Worm (Caenorhabditis elegans) whole organism, L1 larva: ENCODE results near the gene sqst-3.

Source experiments
- C04F5.9 ChIP-seq: sonication (generic microtip); optimal IDR thresholded peaks from 2 replicates; lab custom pipeline; 2016; ENCODE audit warnings: missing genetic modification characterization, missing compliant biosample characterization
- C16A3.4 ChIP-seq: fragments of 150-350 bp; optimal IDR thresholded peaks from 2 replicates; lab custom pipeline; 2014; ENCODE audit warnings: missing biosample characterization, missing genetic modification characterization
- C34B4.2 ChIP-seq: sonication (generic microtip); optimal IDR thresholded peaks from 2 replicates; lab custom pipeline; 2017; ENCODE audit warnings: mild to moderate bottlenecking, missing genetic modification characterization, missing compliant biosample characterization
- F16B12.6 ChIP-seq: fragments of 150-350 bp; optimal IDR thresholded peaks from 2 replicates; lab custom pipeline; 2014; ENCODE audit warnings: missing biosample characterization, missing genetic modification characterization
- aha-1 ChIP-seq: fragments of 150-350 bp; optimal IDR thresholded peaks from 2 replicates; lab custom pipeline; 2014; ENCODE audit warnings: missing biosample characterization, missing genetic modification characterization
- aly-2 ChIP-seq: fragments of 150-350 bp; optimal IDR thresholded peaks from 2 replicates; lab custom pipeline; 2014; ENCODE audit warnings: missing biosample characterization, missing genetic modification characterization
- blmp-1 ChIP-seq: fragments of 150-350 bp; optimal IDR thresholded peaks from 2 replicates; lab custom pipeline; 2014; ENCODE audit warnings: missing biosample characterization, missing genetic modification characterization
- ceh-8 ChIP-seq: fragments of 200-800 bp; sonication (Bioruptor generic); optimal IDR thresholded peaks from 2 replicates; lab custom pipeline; 2018; ENCODE audit warnings: mild to moderate bottlenecking, missing genetic modification characterization, moderate library complexity, missing compliant biosample characterization
- ceh-82 ChIP-seq, 3 experiments: fragments of 150-350 bp in 1 of 3; sonication (generic microtip) in 2 of 3; optimal IDR thresholded peaks; 2 replicates each; lab custom pipeline; 2014 to 2017; ENCODE audit warnings: missing biosample characterization in 3 of 3, missing genetic modification characterization in 3 of 3
- ces-1 ChIP-seq: fragments of 150-350 bp; optimal IDR thresholded peaks from 2 replicates; lab custom pipeline; 2014; ENCODE audit warnings: missing biosample characterization, missing genetic modification reagents, missing genetic modification characterization
- dsc-1 ChIP-seq: sonication (generic microtip); optimal IDR thresholded peaks from 2 replicates; lab custom pipeline; 2016; ENCODE audit warnings: mild to moderate bottlenecking, missing genetic modification characterization, missing compliant biosample characterization
- efl-3 ChIP-seq: fragments of 200-800 bp; sonication (Bioruptor generic); optimal IDR thresholded peaks from 2 replicates; lab custom pipeline; 2018; ENCODE audit warnings: mild to moderate bottlenecking, missing genetic modification characterization, missing compliant biosample characterization
- egl-13 ChIP-seq: sonication (generic microtip); optimal IDR thresholded peaks from 2 replicates; lab custom pipeline; 2016; ENCODE audit warnings: missing genotype, missing genetic modification reagents, missing genetic modification characterization, missing compliant biosample characterization
- elt-2 ChIP-seq: sonication (generic microtip); optimal IDR thresholded peaks from 2 replicates; lab custom pipeline; 2016; ENCODE audit warnings: missing genetic modification characterization, mild to moderate bottlenecking, inconsistent platforms, missing compliant biosample characterization, missing genetic modification reagents
- elt-3 ChIP-seq, 6 experiments: fragments of 150-350 bp in 1 of 6; sonication (generic microtip); optimal IDR thresholded peaks; 2 replicates each; lab custom pipeline; 2017 to 2018; ENCODE audit warnings: missing biosample characterization in 6 of 6, missing genetic modification characterization in 6 of 6, inconsistent platforms in 1 of 6
- ets-5 ChIP-seq: fragments of 200-800 bp; sonication (Bioruptor generic); IDR thresholded peaks from 2 replicates; pipeline ENCODE4 v1.3.6; 2022; ENCODE audit warnings: missing genetic modification characterization, missing compliant biosample characterization
- fos-1 ChIP-seq: fragments of 150-350 bp; optimal IDR thresholded peaks from 2 replicates; lab custom pipeline; 2014; ENCODE audit warnings: missing biosample characterization, missing genetic modification characterization
- hlh-17 ChIP-seq: fragments of 200-800 bp; sonication (Bioruptor generic); optimal IDR thresholded peaks from 2 replicates; lab custom pipeline; 2018; ENCODE audit warnings: missing genetic modification characterization, mild to moderate bottlenecking, missing compliant biosample characterization, moderate library complexity, borderline replicate concordance
- hpl-2 ChIP-seq: fragments of 150-350 bp; optimal IDR thresholded peaks from 2 replicates; lab custom pipeline; 2014; ENCODE audit warnings: missing biosample characterization, missing genetic modification reagents, missing genetic modification characterization
- irx-1 ChIP-seq: sonication (generic microtip); optimal IDR thresholded peaks from 2 replicates; lab custom pipeline; 2016; ENCODE audit warnings: missing genetic modification characterization, missing compliant biosample characterization
- isw-1 ChIP-seq: fragments of 200-800 bp; sonication (Bioruptor generic); IDR thresholded peaks from 2 replicates; pipeline ENCODE4 v1.3.6; 2022; ENCODE audit warnings: missing genetic modification characterization, missing compliant biosample characterization
- jun-1 ChIP-seq: fragments of 150-350 bp; optimal IDR thresholded peaks from 2 replicates; lab custom pipeline; 2014; ENCODE audit warnings: missing biosample characterization, missing genetic modification reagents, missing genetic modification characterization
- lin-35 ChIP-seq, 2 experiments: fragments of 150-350 bp; optimal IDR thresholded peaks; 2 replicates each; lab custom pipeline; 2014; ENCODE audit warnings: missing biosample characterization in 2 of 2, missing genetic modification characterization in 2 of 2, missing genetic modification reagents in 2 of 2
- lin-39 ChIP-seq: fragments of 150-350 bp; optimal IDR thresholded peaks from 2 replicates; lab custom pipeline; 2014; ENCODE audit warnings: missing biosample characterization, missing genetic modification reagents, missing genetic modification characterization
- lsy-2 ChIP-seq, 2 experiments: fragments of 150-350 bp; optimal IDR thresholded peaks; 2 replicates each; lab custom pipeline; 2014; ENCODE audit warnings: missing biosample characterization in 2 of 2, missing genetic modification characterization in 2 of 2
- mdl-1 ChIP-seq, 2 experiments: fragments of 150-350 bp; optimal IDR thresholded peaks; 2 replicates each; lab custom pipeline; 2014 to 2017; ENCODE audit warnings: missing biosample characterization in 2 of 2, missing genetic modification characterization in 2 of 2, inconsistent platforms in 1 of 2
- nhr-11 ChIP-seq: fragments of 150-350 bp; optimal IDR thresholded peaks from 2 replicates; lab custom pipeline; 2014; ENCODE audit warnings: missing biosample characterization, missing genetic modification characterization
- nhr-20 ChIP-seq: sonication (generic microtip); optimal IDR thresholded peaks from 2 replicates; lab custom pipeline; 2016; ENCODE audit warnings: mild to moderate bottlenecking, missing genetic modification characterization, missing compliant biosample characterization
- nhr-71 ChIP-seq: sonication (generic microtip); optimal IDR thresholded peaks from 2 replicates; lab custom pipeline; 2016; ENCODE audit warnings: mild to moderate bottlenecking, missing genetic modification characterization, moderate library complexity, missing compliant biosample characterization
- nhr-77 ChIP-seq: fragments of 150-350 bp; optimal IDR thresholded peaks from 2 replicates; lab custom pipeline; 2014; ENCODE audit warnings: missing biosample characterization, missing genetic modification characterization
- nhr-90 ChIP-seq: sonication (generic microtip); optimal IDR thresholded peaks from 2 replicates; lab custom pipeline; 2016; ENCODE audit warnings: mild to moderate bottlenecking, missing genetic modification characterization, missing compliant biosample characterization; ENCODE audit not compliant: poor library complexity
- pag-3 ChIP-seq: sonication (generic microtip); optimal IDR thresholded peaks from 2 replicates; lab custom pipeline; 2017; ENCODE audit warnings: missing genetic modification characterization, mild to moderate bottlenecking, missing compliant biosample characterization, antibody characterized with exemption, borderline replicate concordance; ENCODE audit not compliant: insufficient read depth
- pax-3 ChIP-seq: fragments of 200-800 bp; sonication (Bioruptor generic); optimal IDR thresholded peaks from 2 replicates; lab custom pipeline; 2018; ENCODE audit warnings: mild to moderate bottlenecking, missing genetic modification characterization, moderate library complexity, missing compliant biosample characterization
- pqm-1 ChIP-seq: sonication (generic microtip); optimal IDR thresholded peaks from 3 replicates; lab custom pipeline; 2017; ENCODE audit warnings: missing biosample characterization, missing genetic modification characterization
- sox-4 ChIP-seq: sonication (generic microtip); optimal IDR thresholded peaks from 2 replicates; lab custom pipeline; 2016; ENCODE audit warnings: missing genetic modification characterization, missing compliant biosample characterization
- sup-37 ChIP-seq: fragments of 200-800 bp; sonication (Bioruptor generic); optimal IDR thresholded peaks from 2 replicates; lab custom pipeline; 2018; ENCODE audit warnings: mild to moderate bottlenecking, missing genetic modification characterization, missing compliant biosample characterization
- tbx-2 ChIP-seq: sonication (generic microtip); optimal IDR thresholded peaks from 2 replicates; lab custom pipeline; 2016; ENCODE audit warnings: missing genetic modification characterization, missing compliant biosample characterization
- tlp-1 ChIP-seq: fragments of 150-350 bp; optimal IDR thresholded peaks from 2 replicates; lab custom pipeline; 2014; ENCODE audit warnings: missing biosample characterization, missing genetic modification characterization
- unc-130 ChIP-seq: fragments of 150-350 bp; optimal IDR thresholded peaks from 2 replicates; lab custom pipeline; 2017; ENCODE audit warnings: missing biosample characterization, missing genetic modification characterization, inconsistent platforms
- unc-30 ChIP-seq: sonication (generic microtip); optimal IDR thresholded peaks from 2 replicates; lab custom pipeline; 2017; ENCODE audit warnings: missing biosample characterization, missing genetic modification characterization
- unc-98 ChIP-seq: fragments of 200-800 bp; sonication (Bioruptor generic); IDR thresholded peaks from 2 replicates; pipeline ENCODE4 v1.3.6; 2022; ENCODE audit warnings: missing genetic modification characterization, missing compliant biosample characterization
- zag-1 ChIP-seq: fragments of 150-350 bp; optimal IDR thresholded peaks from 2 replicates; lab custom pipeline; 2014; ENCODE audit warnings: missing biosample characterization, missing genetic modification characterization
- ztf-11 ChIP-seq, 2 experiments: sonication (generic microtip); optimal IDR thresholded peaks; 2 replicates each; lab custom pipeline; 2016 to 2017; ENCODE audit warnings: missing genetic modification characterization in 2 of 2, missing biosample characterization in 1 of 2, missing compliant biosample characterization in 1 of 2
- ztf-4 ChIP-seq: fragments of 150-350 bp; optimal IDR thresholded peaks from 2 replicates; lab custom pipeline; 2014; ENCODE audit warnings: missing biosample characterization, missing genetic modification characterization

The sqst-3 gene

DNA sequence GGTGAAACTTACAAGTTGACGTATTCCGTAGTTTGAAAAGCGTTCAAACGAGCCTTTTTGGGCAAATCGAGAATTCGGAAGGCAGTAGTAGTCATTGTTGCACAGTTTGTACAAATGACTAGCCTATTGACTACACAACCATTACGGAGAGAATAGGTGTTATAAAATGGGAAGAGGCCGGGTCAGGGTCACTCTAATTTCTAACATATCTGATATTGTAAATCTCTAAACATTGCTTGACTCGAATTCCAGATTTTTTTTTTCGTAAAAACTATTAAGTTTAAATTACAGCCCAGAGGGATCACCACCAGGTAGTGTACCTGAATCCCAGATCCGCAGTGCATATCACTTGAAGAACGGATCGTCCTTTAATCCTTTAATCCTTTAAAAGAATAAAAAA, 6.6 kb downstream of the sqst-3 start, which contains the start of gene fbxb-2:
Gene fbxb-2, minus strand, starts transcription at position 101 of the 400 bp plus-strand sequence.
- TF ChIP-seq ceh-8 (GFP tag; lab: Kevin White, UChicago) = no peak
- TF ChIP-seq hlh-17 (GFP tag; lab: Kevin White, UChicago) = no peak
- no peak for TF ChIP-seq isw-1 (GFP tag; lab: Robert Waterston, UW)
- no peak for TF ChIP-seq tbx-2 (tag; lab: Kevin White, UChicago)
- no peak for TF ChIP-seq ceh-82 (tag; optimal IDR thresholded peaks at IDR 0.05; lab: Kevin White, UChicago)
- no peak for TF ChIP-seq F16B12.6
- TF ChIP-seq nhr-20 (tag; lab: Kevin White, UChicago) = no peak
- no peak for TF ChIP-seq ets-5 (GFP tag; lab: Robert Waterston, UW)
- no peak for TF ChIP-seq C04F5.9 (tag; lab: Kevin White, UChicago)
- TF ChIP-seq unc-130 (tag; lab: Kevin White, UChicago) = no peak
- TF ChIP-seq unc-98 = no peak
- TF ChIP-seq pax-3 (tag; lab: Kevin White, UChicago) = no peak
- no peak for TF ChIP-seq lin-39 (tag; lab: Kevin White, UChicago)
- TF ChIP-seq zag-1 (tag; lab: Kevin White, UChicago) = no peak
- TF ChIP-seq jun-1 = no peak
- no peak for TF ChIP-seq efl-3
- TF ChIP-seq sox-4 (tag; lab: Kevin White, UChicago) = no peak
- no peak for TF ChIP-seq nhr-90 (tag; lab: Kevin White, UChicago)
- no peak for TF ChIP-seq unc-30 (tag; lab: Kevin White, UChicago)
- TF ChIP-seq ztf-4 (tag; lab: Kevin White, UChicago) = no peak
- TF ChIP-seq, all 84 proteins: peak for 0

- TF ChIP-seq sup-37 (GFP tag; lab: Kevin White, UChicago) (no peak), dsc-1 (tag; lab: Kevin White, UChicago) (no peak), efl-3 (no peak)
Observed at ce11 chrV:19240129-19240528, 9.5 kb downstream of the sqst-3 start, which contains the start of the genes fbxb-115 and fbxb-1. Gene fbxb-115 (minus strand): TSS chrV:19240229. Gene fbxb-1 (plus strand): TSS chrV:19240354.

DNA sequence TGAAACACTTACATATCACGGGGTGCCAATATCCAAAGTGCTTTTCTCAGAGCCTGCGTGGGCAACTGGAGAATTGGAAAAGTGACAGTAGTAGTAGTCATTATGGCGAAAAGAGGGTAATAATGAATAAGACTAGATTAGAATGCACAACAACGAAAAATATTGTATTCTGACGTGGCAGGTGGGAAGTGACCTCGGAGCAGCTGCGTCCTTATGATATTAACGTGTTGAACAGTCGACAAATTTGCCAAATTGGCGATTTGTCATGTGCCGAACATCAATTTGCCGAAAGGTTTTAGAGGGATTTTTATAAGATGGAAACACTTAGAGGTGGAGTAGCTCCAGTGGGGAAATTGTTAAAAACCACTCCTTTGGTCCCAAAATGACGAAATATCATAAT, 20.4 kb downstream of the sqst-3 start, which contains the start of gene str-81:
Gene str-81, minus strand, starts transcription at position 101 of the 400 bp plus-strand sequence.
- TF ChIP-seq mdl-1 (tag; optimal IDR thresholded peaks at IDR 0.05; lab: Kevin White, UChicago) = no peak
- TF ChIP-seq unc-130 (tag; lab: Kevin White, UChicago) = no peak
- no peak for TF ChIP-seq sox-4 (tag; lab: Kevin White, UChicago)
- no peak for TF ChIP-seq isw-1 (GFP tag; lab: Robert Waterston, UW)
- no peak for TF ChIP-seq ces-1
- no peak for TF ChIP-seq C16A3.4 (tag; lab: Kevin White, UChicago)
- no peak for TF ChIP-seq ztf-11 (tag; optimal IDR thresholded peaks at IDR 0.05; lab: Kevin White, UChicago)
- TF ChIP-seq fos-1 (tag; lab: Kevin White, UChicago) = no peak
- no peak for TF ChIP-seq hlh-17 (GFP tag; lab: Kevin White, UChicago)
- no peak for TF ChIP-seq aha-1 (tag; lab: Kevin White, UChicago)
- no peak for TF ChIP-seq tlp-1
- no peak for TF ChIP-seq egl-13 (tag; lab: Kevin White, UChicago)
- no peak for TF ChIP-seq nhr-71 (tag; lab: Kevin White, UChicago)
- TF ChIP-seq C34B4.2 (tag; lab: Kevin White, UChicago) = no peak
- TF ChIP-seq pag-3 (tag; lab: Kevin White, UChicago) = no peak
- TF ChIP-seq blmp-1 (tag; lab: Kevin White, UChicago) = no peak
- TF ChIP-seq pqm-1 (tag; lab: Kevin White, UChicago) = no peak

DNA sequence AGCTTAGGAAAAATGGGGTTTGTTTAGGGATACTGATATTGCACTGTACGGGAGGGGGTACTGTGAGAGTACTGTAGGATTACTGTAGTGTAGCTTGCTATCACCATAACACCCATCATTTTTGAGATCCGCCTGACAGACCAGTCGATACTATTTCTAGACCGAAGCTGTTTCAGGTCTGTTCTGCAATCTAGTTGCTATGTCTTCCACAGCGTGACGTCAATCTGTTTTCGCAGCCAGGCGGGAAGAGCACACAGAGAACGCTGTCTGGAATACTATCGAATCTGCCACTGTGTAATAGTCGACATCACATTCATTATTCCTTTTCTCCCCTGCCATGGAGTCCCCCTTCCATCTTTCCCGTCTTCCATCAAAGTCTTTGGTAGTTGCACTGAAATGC, 21.3 kb downstream of the sqst-3 start, which contains the start of gene F21D9.11:
Gene F21D9.11, plus strand, starts transcription at position 301 of the 400 bp plus-strand sequence.
- TF ChIP-seq sup-37 (GFP tag; lab: Kevin White, UChicago) = no peak
- TF ChIP-seq mdl-1 (tag; optimal IDR thresholded peaks at IDR 0.05; lab: Kevin White, UChicago) = no peak
- no peak for TF ChIP-seq nhr-77 (tag; lab: Kevin White, UChicago)
- no peak for TF ChIP-seq hpl-2 (GFP tag; lab: Kevin White, UChicago)
- no peak for TF ChIP-seq nhr-11 (tag; lab: Kevin White, UChicago)
- TF ChIP-seq irx-1 (tag; lab: Kevin White, UChicago) = no peak
- TF ChIP-seq lin-35 (GFP tag; optimal IDR thresholded peaks at IDR 0.05; lab: Kevin White, UChicago) = no peak
- TF ChIP-seq dsc-1 (tag; lab: Kevin White, UChicago) = no peak
- TF ChIP-seq elt-3 (tag; optimal IDR thresholded peaks at IDR 0.05; lab: Kevin White, UChicago) = no peak
- no peak for TF ChIP-seq elt-2
- TF ChIP-seq ceh-8 (GFP tag; lab: Kevin White, UChicago) = no peak
- TF ChIP-seq aly-2 (tag; lab: Kevin White, UChicago) = no peak
- TF ChIP-seq unc-130 (tag; lab: Kevin White, UChicago) = no peak
- no peak for TF ChIP-seq lin-39 (tag; lab: Kevin White, UChicago)
- TF ChIP-seq hlh-17 (GFP tag; lab: Kevin White, UChicago) = no peak
- TF ChIP-seq lsy-2 (tag; optimal IDR thresholded peaks at IDR 0.05; lab: Kevin White, UChicago) = no peak
- no peak for TF ChIP-seq ets-5 (GFP tag; lab: Robert Waterston, UW)
